Fruit fly (Drosophila melanogaster): ENCODE results near the gene CG33939.
A peak's percentile ranks its signal among the peaks of the same experiment; 100 is the strongest.

Gene CG33939

dm6 chrX:19149511-19149876 is 25.2 kb downstream of the CG33939 start:
- peak; percentile 52 for TF ChIP-seq rgr (GFP tag; optimal IDR thresholded peaks at IDR 0.05)
- TF ChIP-seq fru (GFP tag; optimal IDR thresholded peaks at IDR 0.05): no peak
- TF ChIP-seq dl (GFP tag; optimal IDR thresholded peaks at IDR 0.05; ENCODE audit: insufficient read depth in 1 of 2, partially characterized antibody in 2 of 2): no peak
- no peak for TF ChIP-seq CG9705 (GFP tag; optimal IDR thresholded peaks at IDR 0.05)
- no peak for TF ChIP-seq br (GFP tag; optimal IDR thresholded peaks at IDR 0.05)
- TF ChIP-seq ey (GFP tag; optimal IDR thresholded peaks at IDR 0.05): no peak
- TF ChIP-seq foxo (GFP tag; optimal IDR thresholded peaks at IDR 0.05): peak in 1 of 2 experiments; percentile 53
- TF ChIP-seq HLH106 (tag; optimal IDR thresholded peaks at IDR 0.05): peak; percentile 27
- no peak for TF ChIP-seq Hr83 (GFP tag; optimal IDR thresholded peaks at IDR 0.05; ENCODE audit: poor library complexity, severe bottlenecking)
- TF ChIP-seq N (GFP tag; optimal IDR thresholded peaks at IDR 0.05): no peak
- TF ChIP-seq psq (GFP tag; optimal IDR thresholded peaks at IDR 0.05): peak; percentile 38
- peak; percentile 26 for TF ChIP-seq dmrt93B (GFP tag; optimal IDR thresholded peaks at IDR 0.05)
- peak; percentile 13 for TF ChIP-seq OdsH (GFP tag; optimal IDR thresholded peaks at IDR 0.05)
- TF ChIP-seq Sp1 (GFP tag; optimal IDR thresholded peaks at IDR 0.05): peak; percentile 11

dm6 chrX:19148798-19149510 is 25.7 kb downstream of the CG33939 start:
- TF ChIP-seq woc (GFP tag; optimal IDR thresholded peaks at IDR 0.05) (peak; percentile 26), CrebA (GFP tag; optimal IDR thresholded peaks at IDR 0.05; ENCODE audit: borderline replicate concordance) (peak; percentile 46), dsf (GFP tag; optimal IDR thresholded peaks at IDR 0.05; ENCODE audit: borderline replicate concordance) (no peak), ey (GFP tag; optimal IDR thresholded peaks at IDR 0.05) (peak; percentile 29), psq (GFP tag; optimal IDR thresholded peaks at IDR 0.05) (peak; percentile 16), Hr83 (GFP tag; optimal IDR thresholded peaks at IDR 0.05; ENCODE audit: poor library complexity, severe bottlenecking) (no peak), Rel (GFP tag; optimal IDR thresholded peaks at IDR 0.05) (no peak), Rel (tag; optimal IDR thresholded peaks at IDR 0.05) (peak; percentile 24), Dif (GFP tag; optimal IDR thresholded peaks at IDR 0.05; ENCODE audit: partially characterized antibody) (no peak), OdsH (GFP tag; optimal IDR thresholded peaks at IDR 0.05) (peak; percentile 13), br (GFP tag; optimal IDR thresholded peaks at IDR 0.05) (peak; percentile 35), dmrt93B (GFP tag; optimal IDR thresholded peaks at IDR 0.05) (no peak), fru (GFP tag; optimal IDR thresholded peaks at IDR 0.05) (peak; percentile 58), rgr (GFP tag; optimal IDR thresholded peaks at IDR 0.05) (no peak)

dm6 chrX:19147939-19148641 is 26.6 kb downstream of the CG33939 start:
- TF ChIP-seq h (GFP tag; optimal IDR thresholded peaks at IDR 0.05) (peak; percentile 4), Vsx2 (GFP tag; optimal IDR thresholded peaks at IDR 0.05; ENCODE audit: partially characterized antibody) (peak; percentile 39), CrebA (GFP tag; optimal IDR thresholded peaks at IDR 0.05; ENCODE audit: borderline replicate concordance) (no peak), Jra (GFP tag; optimal IDR thresholded peaks at IDR 0.05) (peak; percentile 26), psq (GFP tag; optimal IDR thresholded peaks at IDR 0.05) (peak; percentile 6), Sp1 (GFP tag; optimal IDR thresholded peaks at IDR 0.05) (no peak)

- TF ChIP-seq OdsH (GFP tag; optimal IDR thresholded peaks at IDR 0.05) (peak; percentile 4), ey (GFP tag; optimal IDR thresholded peaks at IDR 0.05) (peak; percentile 36), Dif (GFP tag; optimal IDR thresholded peaks at IDR 0.05; ENCODE audit: partially characterized antibody) (no peak), foxo (GFP tag; optimal IDR thresholded peaks at IDR 0.05) (peak in 1 of 2 experiments; percentile 48), pan (optimal IDR thresholded peaks at IDR 0.05) (no peak), psq (GFP tag; optimal IDR thresholded peaks at IDR 0.05) (peak; percentile 43), Rel (GFP tag; optimal IDR thresholded peaks at IDR 0.05) (no peak), Rel (tag; optimal IDR thresholded peaks at IDR 0.05) (peak; percentile 67), h (GFP tag; optimal IDR thresholded peaks at IDR 0.05) (peak; percentile 36), rgr (GFP tag; optimal IDR thresholded peaks at IDR 0.05) (peak; percentile 39), woc (GFP tag; optimal IDR thresholded peaks at IDR 0.05) (peak; percentile 38), CG9705 (GFP tag; optimal IDR thresholded peaks at IDR 0.05) (no peak), dsf (GFP tag; optimal IDR thresholded peaks at IDR 0.05; ENCODE audit: borderline replicate concordance) (no peak), fru (GFP tag; optimal IDR thresholded peaks at IDR 0.05) (peak; percentile 43)
These were observed 28.2 kb downstream of the CG33939 start for dm6 chrX:19146421-19146952.

- TF ChIP-seq brk (GFP tag; optimal IDR thresholded peaks at IDR 0.05) (no peak), fru (GFP tag; optimal IDR thresholded peaks at IDR 0.05) (peak; percentile 15), Hnf4 (GFP tag; optimal IDR thresholded peaks at IDR 0.05) (no peak), rgr (GFP tag; optimal IDR thresholded peaks at IDR 0.05) (peak; percentile 15), h (GFP tag; optimal IDR thresholded peaks at IDR 0.05) (peak; percentile 22), Rel (GFP tag; optimal IDR thresholded peaks at IDR 0.05) (no peak), Rel (tag; optimal IDR thresholded peaks at IDR 0.05) (peak; percentile 90), foxo (GFP tag; optimal IDR thresholded peaks at IDR 0.05) (peak in 1 of 2 experiments; percentile 5)
These were observed 29.8 kb downstream of the CG33939 start for dm6 chrX:19144785-19145422.
